Worm (Caenorhabditis elegans): ENCODE results near the gene mls-2.

DNA sequence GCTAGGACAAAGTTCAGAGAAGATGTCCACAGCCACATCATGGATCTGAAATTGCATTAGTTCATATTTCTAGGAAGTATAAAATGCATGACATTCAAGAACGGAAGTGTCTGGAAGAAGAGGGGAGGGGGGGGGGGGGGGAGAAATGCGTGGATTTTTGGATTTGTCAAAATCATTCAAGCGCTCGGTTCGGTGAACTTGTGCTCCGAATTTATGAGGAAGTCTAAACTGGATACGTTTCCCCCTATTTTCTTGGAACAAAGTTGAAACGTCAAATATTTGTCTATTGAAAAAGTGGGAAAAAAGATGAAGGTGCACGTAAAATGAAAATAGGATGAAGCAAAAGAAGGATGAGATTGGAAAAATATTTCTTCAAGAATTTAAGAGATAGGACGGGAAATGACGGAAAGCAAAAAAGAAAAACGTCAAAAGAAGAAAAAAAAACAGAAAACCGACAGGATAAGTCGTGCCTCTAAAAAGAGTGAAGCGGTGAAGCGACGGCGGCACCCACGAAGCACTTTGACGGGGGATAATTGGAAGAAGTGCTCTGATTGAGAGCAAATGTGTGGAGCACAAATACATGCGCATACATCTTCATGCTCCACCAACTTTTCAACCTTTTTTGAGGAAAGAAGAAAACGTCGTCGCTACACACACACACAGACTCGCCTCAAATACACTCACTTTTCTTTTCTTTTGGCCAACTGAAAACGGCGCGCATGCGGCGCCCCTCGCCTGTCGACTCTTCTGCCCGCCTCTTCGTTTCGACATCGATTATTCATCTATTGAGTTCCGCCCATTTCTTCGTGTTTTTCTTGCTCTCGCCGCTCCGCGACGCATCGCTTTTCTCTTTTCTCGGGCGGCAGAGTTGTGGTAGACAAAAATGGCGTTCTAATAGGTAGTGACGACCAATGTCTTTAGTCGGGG is 40.6 kb downstream of the mls-2 start, which contains the start of gene F55D10.4:
- no peak for TF ChIP-seq C17E4.6 (GFP tag; IDR thresholded peaks at IDR 0.05)
- no peak for TF ChIP-seq let-526 (GFP tag; IDR thresholded peaks at IDR 0.05)
- no peak for TF ChIP-seq somi-1 (GFP tag; optimal IDR thresholded peaks at IDR 0.05)
- no peak for TF ChIP-seq F57A8.1 (GFP tag; optimal IDR thresholded peaks at IDR 0.05)
- no peak for TF ChIP-seq ceh-79 (tag; optimal IDR thresholded peaks at IDR 0.05)
- no peak for TF ChIP-seq hrde-1 (tag; optimal IDR thresholded peaks at IDR 0.05; ENCODE audit: borderline replicate concordance)
- no peak for TF ChIP-seq F49E8.2 (tag; optimal IDR thresholded peaks at IDR 0.05; ENCODE audit: insufficient read depth)
- TF ChIP-seq unc-130 (GFP tag; optimal IDR thresholded peaks at IDR 0.05) = no peak
- TF ChIP-seq ama-1 (optimal IDR thresholded peaks at IDR 0.05) = no peak
- TF ChIP-seq ama-1 (GFP tag; optimal IDR thresholded peaks at IDR 0.05) = no peak
- no peak for TF ChIP-seq ccch-3 (GFP tag; optimal IDR thresholded peaks at IDR 0.05)
- no peak for TF ChIP-seq mxl-1 (tag; optimal IDR thresholded peaks at IDR 0.05)
- no peak for TF ChIP-seq ets-4 (GFP tag; optimal IDR thresholded peaks at IDR 0.05)

All from whole organism, young adult.